Worm (Caenorhabditis elegans) whole organism, early embryonic: ENCODE measurements around the gene ifd-2.

Source experiments
- B0310.2 ChIP-seq: sonication (generic microtip); optimal IDR thresholded peaks from 2 replicates; lab custom pipeline; 2016; ENCODE audit warnings: mild to moderate bottlenecking, missing genetic modification characterization, missing compliant biosample characterization
- F13C5.2 ChIP-seq: sonication (generic microtip); optimal IDR thresholded peaks from 2 replicates; lab custom pipeline; 2017; ENCODE audit warnings: mild to moderate bottlenecking, missing genetic modification characterization, inconsistent platforms, missing compliant biosample characterization
- aly-1 ChIP-seq: sonication (generic microtip); optimal IDR thresholded peaks from 2 replicates; lab custom pipeline; 2016; ENCODE audit warnings: missing genetic modification characterization, missing compliant biosample characterization
- ama-1 ChIP-seq: fragments of 150-350 bp; optimal IDR thresholded peaks from 2 replicates; lab custom pipeline; 2014
- ceh-13 ChIP-seq: fragments of 200-800 bp; sonication (Bioruptor generic); optimal IDR thresholded peaks from 2 replicates; lab custom pipeline; 2018; ENCODE audit warnings: mild to moderate bottlenecking, missing genetic modification characterization, missing compliant biosample characterization
- ceh-36 ChIP-seq: sonication (generic microtip); optimal IDR thresholded peaks from 2 replicates; lab custom pipeline; 2016; ENCODE audit warnings: missing genetic modification characterization, inconsistent platforms, missing compliant biosample characterization
- ets-7 ChIP-seq: sonication (generic microtip); optimal IDR thresholded peaks from 2 replicates; lab custom pipeline; 2016; ENCODE audit warnings: missing genotype, missing genetic modification characterization, missing compliant biosample characterization
- flt-1 ChIP-seq: fragments of 200-800 bp; sonication (Bioruptor generic); IDR thresholded peaks from 2 replicates; pipeline ENCODE4 v1.3.6; 2022; ENCODE audit warnings: missing genetic modification characterization, missing compliant biosample characterization
- hmbx-1 ChIP-seq: sonication (generic microtip); optimal IDR thresholded peaks from 2 replicates; lab custom pipeline; 2016; ENCODE audit warnings: mild to moderate bottlenecking, missing genetic modification characterization, missing compliant biosample characterization
- hmg-4 ChIP-seq: fragments of 200-800 bp; sonication (Bioruptor generic); optimal IDR thresholded peaks from 2 replicates; lab custom pipeline; 2018; ENCODE audit warnings: mild to moderate bottlenecking, missing genetic modification characterization, missing compliant biosample characterization
- hnd-1 ChIP-seq: sonication (generic microtip); optimal IDR thresholded peaks from 2 replicates; lab custom pipeline; 2016; ENCODE audit warnings: missing genetic modification characterization, missing compliant biosample characterization
- pes-1 ChIP-seq: fragments of 200-800 bp; sonication (Bioruptor generic); IDR thresholded peaks from 2 replicates; pipeline ENCODE4 v1.3.6; 2022; ENCODE audit warnings: missing genetic modification reagents, missing genetic modification characterization, missing compliant biosample characterization
- scrt-1 ChIP-seq: fragments of 200-800 bp; sonication (Bioruptor generic); IDR thresholded peaks from 2 replicates; pipeline ENCODE4 v1.3.6; 2022; ENCODE audit warnings: missing genetic modification characterization, missing compliant biosample characterization
- sea-1 ChIP-seq: fragments of 200-800 bp; sonication (Bioruptor generic); conservative IDR thresholded peaks from 2 replicates; pipeline ENCODE4 v1.3.6; 2022; ENCODE audit warnings: missing genetic modification characterization, missing compliant biosample characterization
- tbx-11 ChIP-seq: fragments of 200-800 bp; sonication (Bioruptor generic); IDR thresholded peaks from 2 replicates; pipeline ENCODE4 v1.3.6; 2022; ENCODE audit warnings: missing genetic modification characterization, missing compliant biosample characterization
- tbx-37 ChIP-seq: fragments of 200-800 bp; sonication (Bioruptor generic); conservative IDR thresholded peaks from 2 replicates; pipeline ENCODE4 v1.3.6; 2022; ENCODE audit warnings: missing genetic modification reagents, missing genetic modification characterization, missing compliant biosample characterization
- tra-4 ChIP-seq: sonication (generic microtip); optimal IDR thresholded peaks from 2 replicates; lab custom pipeline; 2017; ENCODE audit warnings: missing genetic modification characterization, missing compliant biosample characterization

ifd-2 gene

ce11 chrX:815929-816328 is at the start of gene ifd-2:
TSS of gene ifd-2 (minus strand) at chrX:815929.
- TF ChIP-seq ama-1 (lab: Kevin White, UChicago) (no peak), hnd-1 (tag; lab: Kevin White, UChicago) (no peak), scrt-1 (GFP tag; lab: Robert Waterston, UW) (no peak), ceh-36 (tag; lab: Kevin White, UChicago) (no peak), tra-4 (tag; lab: Kevin White, UChicago) (no peak), tbx-37 (no peak), flt-1 (no peak), ets-7 (no peak), tbx-11 (no peak), sea-1 (GFP tag; lab: Robert Waterston, UW) (no peak), B0310.2 (tag; lab: Kevin White, UChicago) (no peak), hmg-4 (GFP tag; lab: Kevin White, UChicago) (no peak), aly-1 (tag; lab: Kevin White, UChicago) (no peak), pes-1 (GFP tag; lab: Robert Waterston, UW) (no peak), ceh-13 (GFP tag; lab: Kevin White, UChicago) (no peak), hmbx-1 (tag; lab: Kevin White, UChicago) (no peak), F13C5.2 (tag; lab: Kevin White, UChicago) (no peak)

- TF ChIP-seq pes-1 (GFP tag; lab: Robert Waterston, UW) (peak; percentile 62), sea-1 (GFP tag; lab: Robert Waterston, UW) (no peak)
These were observed 49.5 kb upstream of the ifd-2 start for ce11 chrX:865214-865613.

DNA sequence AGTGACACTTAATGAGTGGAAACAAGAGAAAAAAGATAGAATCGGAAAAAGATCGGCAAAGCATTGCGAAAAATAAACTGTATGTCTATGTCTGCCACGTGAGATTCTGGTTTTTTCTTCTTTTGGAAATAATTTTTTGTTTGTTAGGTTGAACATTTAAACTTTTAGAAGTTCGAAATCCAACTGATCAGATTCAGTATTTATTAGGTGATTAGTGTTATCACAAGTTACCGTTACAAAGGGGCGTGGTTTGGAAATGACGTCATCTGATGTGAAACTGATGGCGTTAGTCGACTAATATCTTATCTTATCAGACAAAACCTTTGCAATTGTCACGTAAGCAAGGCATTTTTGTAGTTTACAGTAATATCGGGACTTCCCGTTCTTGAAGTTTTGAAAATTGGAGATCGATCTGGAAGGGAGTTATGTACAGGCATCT is 48.6 kb upstream of the ifd-2 start:
- TF ChIP-seq tra-4 (tag; lab: Kevin White, UChicago), result no peak
- no peak for TF ChIP-seq F13C5.2 (tag; lab: Kevin White, UChicago)

ce11 chrX:863478-863877 is 47.7 kb upstream of the ifd-2 start, which contains the start of gene cdo-1:
TSS of gene cdo-1 (minus strand) at chrX:863578.
- no peak for TF ChIP-seq aly-1 (tag; lab: Kevin White, UChicago)
- TF ChIP-seq F13C5.2 (tag; lab: Kevin White, UChicago), result no peak
- TF ChIP-seq hnd-1 (tag; lab: Kevin White, UChicago), result no peak
- no peak for TF ChIP-seq B0310.2 (tag; lab: Kevin White, UChicago)
- no peak for TF ChIP-seq tra-4 (tag; lab: Kevin White, UChicago)
- TF ChIP-seq flt-1, result no peak
- TF ChIP-seq scrt-1 (GFP tag; lab: Robert Waterston, UW), result no peak
- TF ChIP-seq ets-7, result no peak
- no peak for TF ChIP-seq ceh-36 (tag; lab: Kevin White, UChicago)
- no peak for TF ChIP-seq sea-1 (GFP tag; lab: Robert Waterston, UW)
- no peak for TF ChIP-seq tbx-11
- no peak for TF ChIP-seq hmbx-1 (tag; lab: Kevin White, UChicago)
- TF ChIP-seq ama-1 (lab: Kevin White, UChicago), result no peak
- no peak for TF ChIP-seq pes-1 (GFP tag; lab: Robert Waterston, UW)
- no peak for TF ChIP-seq ceh-13 (GFP tag; lab: Kevin White, UChicago)

- TF ChIP-seq aly-1 (tag; lab: Kevin White, UChicago) (no peak), scrt-1 (GFP tag; lab: Robert Waterston, UW) (no peak), flt-1 (no peak), ama-1 (lab: Kevin White, UChicago) (no peak), tbx-37 (no peak), ceh-36 (tag; lab: Kevin White, UChicago) (no peak), ets-7 (no peak), tbx-11 (no peak)
These were observed 45.6 kb upstream of the ifd-2 start for ce11 chrX:861378-861777.

DNA sequence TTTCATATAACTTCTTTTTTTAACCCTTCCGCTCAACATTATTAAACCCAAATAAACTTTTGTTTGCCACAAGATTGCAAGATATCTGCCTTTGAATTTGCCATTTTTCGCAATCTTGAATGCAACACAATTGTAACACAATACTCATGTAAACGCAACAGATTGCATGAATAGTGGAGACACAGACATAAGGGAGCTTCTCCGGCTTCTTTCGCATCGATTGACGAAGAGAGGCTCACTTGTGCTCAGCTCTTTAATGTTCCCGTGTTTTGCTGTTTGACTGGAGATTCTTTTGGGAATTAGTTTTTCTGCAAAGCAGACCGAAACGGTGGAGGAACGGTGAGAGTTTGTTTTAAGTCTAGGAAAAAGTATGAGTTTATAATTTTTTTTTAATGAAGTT is 43.7 kb upstream of the ifd-2 start, which contains the start of gene F56F10.2:
F56F10.2 (plus strand) TSS at position 215 of the 400 bp plus-strand sequence.
- no peak for TF ChIP-seq B0310.2 (tag; lab: Kevin White, UChicago)
- peak; percentile 31 for TF ChIP-seq F13C5.2 (tag; lab: Kevin White, UChicago)

DNA sequence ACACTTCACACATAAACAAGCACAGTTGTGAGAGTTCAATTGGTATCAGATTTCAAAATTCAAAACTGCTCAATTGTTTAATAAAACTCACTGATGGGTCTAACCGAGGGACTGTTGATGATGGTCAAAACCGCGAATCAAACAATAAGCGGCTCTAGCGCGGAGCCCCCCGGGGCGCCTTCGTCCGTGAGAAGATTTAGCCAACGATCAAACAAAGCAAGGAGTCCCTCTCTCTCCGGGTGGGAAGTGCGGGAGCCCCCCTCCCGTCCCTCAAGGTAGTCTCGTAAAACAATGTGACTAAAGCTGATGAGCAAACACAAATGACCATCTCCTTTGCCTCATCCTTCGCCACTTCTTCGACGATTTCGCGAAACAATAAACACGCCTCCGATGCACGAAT is 41.9 kb upstream of the ifd-2 start:
- TF ChIP-seq sea-1 (GFP tag; lab: Robert Waterston, UW), result no peak
- TF ChIP-seq F13C5.2 (tag; lab: Kevin White, UChicago), result no peak
- no peak for TF ChIP-seq ets-7
- TF ChIP-seq tbx-11, result no peak
- no peak for TF ChIP-seq tbx-37
- TF ChIP-seq ceh-13 (GFP tag; lab: Kevin White, UChicago), result no peak
- no peak for TF ChIP-seq B0310.2 (tag; lab: Kevin White, UChicago)
- TF ChIP-seq hnd-1 (tag; lab: Kevin White, UChicago), result no peak
- no peak for TF ChIP-seq hmbx-1 (tag; lab: Kevin White, UChicago)
- no peak for TF ChIP-seq aly-1 (tag; lab: Kevin White, UChicago)

DNA sequence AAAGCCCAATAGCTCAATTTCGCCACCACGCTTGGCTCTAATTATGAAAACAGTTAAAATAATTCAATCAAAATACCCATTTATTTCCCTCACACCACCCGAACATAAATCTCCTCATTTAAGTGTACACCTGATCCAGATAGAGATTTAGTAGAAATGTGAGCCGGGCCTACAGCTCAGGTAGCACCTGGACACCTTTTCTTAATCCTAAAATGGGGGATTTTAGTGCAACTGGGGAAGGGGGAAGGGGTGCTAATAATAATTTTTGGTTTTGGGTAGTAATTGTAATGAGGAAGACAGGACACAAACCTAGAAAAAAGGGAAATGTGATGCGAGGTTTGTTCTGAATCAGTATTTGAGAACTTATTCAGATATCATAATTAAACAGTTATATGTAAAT is 37.9 kb upstream of the ifd-2 start:
- TF ChIP-seq pes-1 (GFP tag; lab: Robert Waterston, UW) (no peak), tbx-37 (no peak), ceh-36 (tag; lab: Kevin White, UChicago) (peak; percentile 36)

DNA sequence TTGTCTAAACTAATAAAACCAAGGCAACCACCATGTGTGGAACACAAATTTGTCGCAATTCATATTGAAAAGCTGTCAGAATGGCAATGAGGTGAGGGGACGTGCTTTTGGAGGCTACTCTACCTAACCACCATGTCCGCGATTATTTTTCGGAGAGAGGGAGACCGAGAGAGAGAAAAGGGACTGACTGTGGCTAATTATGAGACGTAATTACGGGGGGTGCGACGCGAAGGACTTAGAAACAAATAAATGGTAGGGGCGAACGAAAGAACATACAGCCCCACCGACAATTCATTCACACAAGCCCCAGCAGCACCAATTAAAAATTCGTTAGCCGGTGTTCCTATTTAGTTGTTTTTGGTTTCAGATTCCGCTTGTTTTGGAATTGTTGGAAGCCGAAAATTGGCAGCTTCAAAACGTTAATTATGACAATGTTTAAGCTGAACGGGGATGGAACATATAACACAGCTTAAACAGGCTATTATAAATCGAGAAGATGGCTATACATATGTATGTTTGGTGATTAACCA is 37.1 kb upstream of the ifd-2 start:
- no peak for TF ChIP-seq ama-1 (lab: Kevin White, UChicago)
- TF ChIP-seq hmg-4 (GFP tag; lab: Kevin White, UChicago), result peak; percentile 60
- 0 out of 2 replicates have a peak, but pooled peaks have one; percentile 16 for TF ChIP-seq scrt-1 (GFP tag; lab: Robert Waterston, UW)
- TF ChIP-seq ceh-13 (GFP tag; lab: Kevin White, UChicago), result no peak
- TF ChIP-seq flt-1, result no peak
- no peak for TF ChIP-seq pes-1 (GFP tag; lab: Robert Waterston, UW)
